Fruit fly (Drosophila melanogaster) whole organism: ENCODE measurements around the gene Syx4.

Experiments used
- CG8478 ChIP-seq: fragments of >200 bp; optimal IDR thresholded peaks from 2 replicates; lab custom pipeline; 2018; ENCODE audit warnings: inconsistent platforms
- Dll ChIP-seq: fragments of >200 bp; optimal IDR thresholded peaks from 2 replicates; lab custom pipeline; 2017
- EcR ChIP-seq, 2 experiments: fragments of >200 bp; optimal IDR thresholded peaks; 2 replicates each; lab custom pipeline; 2017; ENCODE audit warnings: missing biosample characterization in 2 of 2, missing genetic modification characterization in 2 of 2, missing genetic modification reagents in 2 of 2
- pan ChIP-seq: fragments of >200 bp; optimal IDR thresholded peaks from 2 replicates; lab custom pipeline; 2017
- psq ChIP-seq: fragments of >200 bp; optimal IDR thresholded peaks from 2 replicates; lab custom pipeline; 2017
- usp ChIP-seq: fragments of >200 bp; optimal IDR thresholded peaks from 2 replicates; lab custom pipeline; 2017; ENCODE audit warnings: missing biosample characterization, missing genetic modification characterization, mixed read lengths

dm6 chrX:2742067-2742466 is 1.8 kb downstream of the Syx4 start:
- no peak for TF ChIP-seq Dll
- no peak for TF ChIP-seq CG8478
- no peak for TF ChIP-seq EcR (GFP tag; optimal IDR thresholded peaks at IDR 0.05; lab: Kevin White, UChicago)
- TF ChIP-seq pan (lab: Kevin White, UChicago) = no peak
- TF ChIP-seq usp (GFP tag; lab: Kevin White, UChicago) = no peak
- TF ChIP-seq psq = no peak
